Worm (Caenorhabditis elegans): Measurements from ENCODE around the gene C14A6.3.

- TF ChIP-seq W03F9.2 (tag; optimal IDR thresholded peaks at IDR 0.05) (no peak), him-1 (tag; optimal IDR thresholded peaks at IDR 0.05) (no peak)
These were observed 13.0 kb upstream of the C14A6.3 start, which contains the start of gene Y37H2A.18 for ce11 chrV:18133177-18133576.

All from whole organism, L4/young adult.